Fruit fly (Drosophila melanogaster) whole organism, embryonic: ENCODE data around the gene CG10481.

ENCODE experiments used
- Atf-2 ChIP-seq: fragments of 200-800 bp; sonication (Bioruptor generic); optimal IDR thresholded peaks from 2 replicates; lab custom pipeline; 2016; ENCODE audit warnings: missing biosample characterization, missing genetic modification characterization
- Atf6 ChIP-seq: fragments of 200-800 bp; sonication (Bioruptor generic); IDR thresholded peaks from 2 replicates; pipeline ENCODE4 v1.3.6; 2022; ENCODE audit warnings: missing biosample characterization, missing genetic modification characterization
- CG10366 ChIP-seq: fragments of 200-800 bp; sonication (Bioruptor generic); IDR thresholded peaks from 2 replicates; pipeline ENCODE4 v1.3.6; 2022; ENCODE audit warnings: missing biosample characterization, missing genetic modification characterization
- CG11093 ChIP-seq: fragments of 200-800 bp; sonication (Bioruptor generic); IDR thresholded peaks from 3 replicates; pipeline ENCODE4 v1.3.6; 2022; ENCODE audit warnings: missing biosample characterization, missing genetic modification characterization
- CG11398 ChIP-seq: fragments of 200-800 bp; sonication (Bioruptor generic); optimal IDR thresholded peaks from 2 replicates; lab custom pipeline; 2016; ENCODE audit warnings: missing biosample characterization, missing genetic modification characterization
- CG11723 ChIP-seq: fragments of 200-800 bp; sonication (Bioruptor generic); optimal IDR thresholded peaks from 2 replicates; lab custom pipeline; 2017; ENCODE audit warnings: missing biosample characterization, mild to moderate bottlenecking, missing genetic modification characterization
- CG12391 ChIP-seq: fragments of 200-800 bp; sonication (Bioruptor generic); optimal IDR thresholded peaks from 3 replicates; lab custom pipeline; 2018; ENCODE audit warnings: missing biosample characterization, mild to moderate bottlenecking, missing genetic modification characterization, moderate library complexity
- CG15269 ChIP-seq: fragments of 200-800 bp; sonication (Bioruptor generic); optimal IDR thresholded peaks from 2 replicates; lab custom pipeline; 2018; ENCODE audit warnings: missing biosample characterization, mild to moderate bottlenecking, missing genetic modification characterization, moderate library complexity
- CG1529 ChIP-seq: fragments of 200-800 bp; sonication (Bioruptor generic); optimal IDR thresholded peaks from 3 replicates; lab custom pipeline; 2018; ENCODE audit warnings: missing biosample characterization, missing genetic modification characterization
- CG16815 ChIP-seq: fragments of 200-800 bp; sonication (Bioruptor generic); optimal IDR thresholded peaks from 3 replicates; lab custom pipeline; 2017; ENCODE audit warnings: missing biosample characterization, mild to moderate bottlenecking, missing genetic modification characterization
- CG17568 ChIP-seq: fragments of 200-800 bp; sonication (Bioruptor generic); optimal IDR thresholded peaks from 2 replicates; lab custom pipeline; 2018; ENCODE audit warnings: missing biosample characterization, mild to moderate bottlenecking, missing genetic modification characterization, moderate library complexity
- CG1792 ChIP-seq: fragments of 200-800 bp; sonication (Bioruptor generic); optimal IDR thresholded peaks from 2 replicates; lab custom pipeline; 2016; ENCODE audit warnings: missing biosample characterization, missing genetic modification characterization
- CG2120 ChIP-seq: fragments of 200-800 bp; sonication (Bioruptor generic); optimal IDR thresholded peaks from 3 replicates; lab custom pipeline; 2016; ENCODE audit warnings: missing biosample characterization, missing genetic modification characterization
- CG34224 ChIP-seq: fragments of 200-800 bp; sonication (Bioruptor generic); IDR thresholded peaks from 3 replicates; pipeline ENCODE4 v1.3.6; 2022; ENCODE audit warnings: missing biosample characterization, missing genetic modification characterization; ENCODE audit not compliant: partially characterized antibody
- CG3838 ChIP-seq: fragments of 200-800 bp; sonication (Bioruptor generic); optimal IDR thresholded peaks from 3 replicates; lab custom pipeline; 2016; ENCODE audit warnings: missing biosample characterization, missing genetic modification characterization
- CG4282 ChIP-seq: fragments of 200-800 bp; sonication (Bioruptor generic); optimal IDR thresholded peaks from 2 replicates; lab custom pipeline; 2016; ENCODE audit warnings: missing biosample characterization, missing genetic modification characterization
- CG4820 ChIP-seq: fragments of 200-800 bp; sonication (Bioruptor generic); optimal IDR thresholded peaks from 3 replicates; lab custom pipeline; 2016; ENCODE audit warnings: missing biosample characterization, missing genetic modification characterization
- CG5953 ChIP-seq: fragments of 200-800 bp; sonication (Bioruptor generic); IDR thresholded peaks from 2 replicates; pipeline ENCODE4 v1.3.6; 2022; ENCODE audit warnings: missing biosample characterization, missing genetic modification characterization
- CG6683 ChIP-seq: fragments of 200-800 bp; sonication (Bioruptor generic); optimal IDR thresholded peaks from 2 replicates; lab custom pipeline; 2017; ENCODE audit warnings: missing biosample characterization, mild to moderate bottlenecking, missing genetic modification characterization, missing genetic modification reagents
- CG6689 ChIP-seq: fragments of 200-800 bp; sonication (Bioruptor generic); IDR thresholded peaks from 2 replicates; pipeline ENCODE4 v1.3.6; 2022; ENCODE audit warnings: missing biosample characterization, missing genetic modification characterization
- CG9609 ChIP-seq: fragments of 200-800 bp; sonication (Bioruptor generic); optimal IDR thresholded peaks from 3 replicates; lab custom pipeline; 2016; ENCODE audit warnings: missing biosample characterization, missing genetic modification characterization
- CG9817 ChIP-seq: fragments of 200-800 bp; sonication (Bioruptor generic); optimal IDR thresholded peaks from 2 replicates; lab custom pipeline; 2018; ENCODE audit warnings: missing biosample characterization, mild to moderate bottlenecking, missing genetic modification characterization, moderate library complexity
- CG9932 ChIP-seq: fragments of 200-800 bp; sonication (Bioruptor generic); IDR thresholded peaks from 2 replicates; pipeline ENCODE4 v1.3.6; 2022; ENCODE audit warnings: missing biosample characterization, missing genetic modification characterization
- HLH54F ChIP-seq: fragments of 200-800 bp; sonication (Bioruptor generic); optimal IDR thresholded peaks from 3 replicates; lab custom pipeline; 2016; ENCODE audit warnings: missing biosample characterization, missing genetic modification characterization
- Hey ChIP-seq: fragments of 200-800 bp; sonication (Bioruptor generic); optimal IDR thresholded peaks from 3 replicates; lab custom pipeline; 2018; ENCODE audit warnings: missing biosample characterization, mild to moderate bottlenecking, missing genetic modification characterization
- Max ChIP-seq: fragments of 200-800 bp; sonication (Bioruptor generic); optimal IDR thresholded peaks from 2 replicates; lab custom pipeline; 2016; ENCODE audit warnings: missing biosample characterization, mild to moderate bottlenecking, missing genetic modification characterization
- Mes4 ChIP-seq: fragments of 200-800 bp; sonication (Bioruptor generic); optimal IDR thresholded peaks from 2 replicates; lab custom pipeline; 2016; ENCODE audit warnings: missing biosample characterization, missing genetic modification characterization
- Nf-YB ChIP-seq: fragments of 200-800 bp; sonication (Bioruptor generic); optimal IDR thresholded peaks from 3 replicates; lab custom pipeline; 2019; ENCODE audit warnings: missing biosample characterization, mild to moderate bottlenecking, missing genetic modification characterization, moderate library complexity
- Oli ChIP-seq: fragments of 200-800 bp; sonication (Bioruptor generic); optimal IDR thresholded peaks from 2 replicates; lab custom pipeline; 2018; ENCODE audit warnings: missing biosample characterization, mild to moderate bottlenecking, missing genetic modification characterization, moderate library complexity
- Opbp ChIP-seq: fragments of 200-800 bp; sonication (Bioruptor generic); IDR thresholded peaks from 3 replicates; pipeline ENCODE4 v1.3.6; 2022; ENCODE audit warnings: missing biosample characterization, missing genetic modification characterization; ENCODE audit not compliant: partially characterized antibody
- Poxn ChIP-seq: fragments of 200-800 bp; sonication (Bioruptor generic); IDR thresholded peaks from 2 replicates; pipeline ENCODE4 v1.3.6; 2022; ENCODE audit warnings: missing biosample characterization, missing genetic modification characterization
- Scr ChIP-seq: fragments of 200-800 bp; sonication (Bioruptor generic); IDR thresholded peaks from 2 replicates; pipeline ENCODE4 v1.3.6; 2022; ENCODE audit warnings: missing biosample characterization, missing genetic modification characterization; ENCODE audit not compliant: partially characterized antibody
- Sox100B ChIP-seq: fragments of 200-800 bp; sonication (Bioruptor generic); optimal IDR thresholded peaks from 3 replicates; lab custom pipeline; 2018; ENCODE audit warnings: missing biosample characterization, mild to moderate bottlenecking, missing genetic modification characterization
- br ChIP-seq: fragments of >200 bp; optimal IDR thresholded peaks from 2 replicates; lab custom pipeline; 2017
- chn ChIP-seq: fragments of 200-800 bp; sonication (Bioruptor generic); optimal IDR thresholded peaks from 2 replicates; lab custom pipeline; 2016; ENCODE audit warnings: missing biosample characterization, missing genetic modification characterization
- ci ChIP-seq: fragments of 200-800 bp; sonication (Bioruptor generic); IDR thresholded peaks from 3 replicates; pipeline ENCODE4 v1.3.6; 2022; ENCODE audit warnings: missing biosample characterization, missing genetic modification characterization
- dimm ChIP-seq: fragments of 200-800 bp; sonication (Bioruptor generic); IDR thresholded peaks from 2 replicates; pipeline ENCODE4 v1.3.6; 2022; ENCODE audit warnings: missing biosample characterization, missing genetic modification characterization
- dysf ChIP-seq: fragments of 200-800 bp; sonication (Bioruptor generic); IDR thresholded peaks from 3 replicates; pipeline ENCODE4 v1.3.6; 2022; ENCODE audit warnings: missing biosample characterization, missing genetic modification characterization
- fd64A ChIP-seq: fragments of 200-800 bp; sonication (Bioruptor generic); optimal IDR thresholded peaks from 3 replicates; lab custom pipeline; 2018; ENCODE audit warnings: missing biosample characterization, mild to moderate bottlenecking, missing genetic modification characterization
- grn ChIP-seq: fragments of 200-800 bp; sonication (Bioruptor generic); optimal IDR thresholded peaks from 3 replicates; lab custom pipeline; 2017; ENCODE audit warnings: missing biosample characterization, missing genetic modification characterization
- h ChIP-seq: fragments of >200 bp; optimal IDR thresholded peaks from 2 replicates; lab custom pipeline; 2017
- hbn ChIP-seq: fragments of 200-800 bp; sonication (Bioruptor generic); IDR thresholded peaks from 2 replicates; pipeline ENCODE4 v1.3.6; 2022; ENCODE audit warnings: missing biosample characterization, missing genetic modification characterization; ENCODE audit not compliant: partially characterized antibody
- nau ChIP-seq: fragments of 200-800 bp; sonication (Bioruptor generic); optimal IDR thresholded peaks from 3 replicates; lab custom pipeline; 2017; ENCODE audit warnings: missing biosample characterization, mild to moderate bottlenecking, missing genetic modification characterization, missing genetic modification reagents
- nom ChIP-seq: fragments of 200-800 bp; sonication (Bioruptor generic); optimal IDR thresholded peaks from 2 replicates; lab custom pipeline; 2017; ENCODE audit warnings: missing biosample characterization, missing genetic modification characterization, mild to moderate bottlenecking, moderate library complexity, missing genetic modification reagents
- pho ChIP-seq: fragments of 200-800 bp; sonication (Bioruptor generic); optimal IDR thresholded peaks from 2 replicates; lab custom pipeline; 2016; ENCODE audit warnings: missing biosample characterization, missing genetic modification characterization
- phol ChIP-seq: fragments of 200-800 bp; sonication (Bioruptor generic); optimal IDR thresholded peaks from 3 replicates; lab custom pipeline; 2018; ENCODE audit warnings: missing biosample characterization, mild to moderate bottlenecking, missing genetic modification characterization, moderate library complexity
- repo ChIP-seq: fragments of 200-800 bp; sonication (Bioruptor generic); optimal IDR thresholded peaks from 2 replicates; lab custom pipeline; 2016; ENCODE audit warnings: missing biosample characterization, missing genetic modification characterization
- run ChIP-seq: fragments of 200-800 bp; sonication (Bioruptor generic); optimal IDR thresholded peaks from 3 replicates; lab custom pipeline; 2018; ENCODE audit warnings: missing biosample characterization, mild to moderate bottlenecking, missing genetic modification characterization
- salm ChIP-seq: fragments of 200-800 bp; sonication (Bioruptor generic); optimal IDR thresholded peaks from 2 replicates; lab custom pipeline; 2018; ENCODE audit warnings: missing biosample characterization, mild to moderate bottlenecking, missing genetic modification characterization
- tgo ChIP-seq: fragments of 200-800 bp; sonication (Bioruptor generic); IDR thresholded peaks from 3 replicates; pipeline ENCODE4 v1.3.6; 2022; ENCODE audit warnings: missing biosample characterization, missing genetic modification characterization
- tio ChIP-seq: fragments of 200-800 bp; sonication (Bioruptor generic); optimal IDR thresholded peaks from 2 replicates; lab custom pipeline; 2017; ENCODE audit warnings: missing biosample characterization, missing genetic modification characterization, inconsistent platforms
- zfh1 ChIP-seq: fragments of 200-800 bp; sonication (Bioruptor generic); IDR thresholded peaks from 3 replicates; pipeline ENCODE4 v1.3.6; 2022; ENCODE audit warnings: missing biosample characterization, missing genetic modification characterization

Gene CG10481

dm6 chr2L:19930102-19930501 lies 37.8 kb upstream of the CG10481 start (continued):
- TF ChIP-seq nau (peak; percentile 33), CG3838 (GFP tag; lab: Kevin White, UChicago) (no peak), Poxn (GFP tag; lab: Robert Waterston, UW) (no peak), ci (GFP tag; lab: Robert Waterston, UW) (peak; percentile 56; the same call in 1 of the 3 replicates), CG2120 (GFP tag; lab: Kevin White, UChicago) (peak; percentile 47), HLH54F (no peak), Atf6 (GFP tag; lab: Robert Waterston, UW) (peak; percentile 48; the same call in 1 of the 2 replicates), chn (GFP tag; lab: Kevin White, UChicago) (peak; percentile 1), nom (GFP tag; lab: Kevin White, UChicago) (no peak), Scr (GFP tag; lab: Robert Waterston, UW) (no peak), salm (tag; lab: Kevin White, UChicago) (no peak), CG15269 (tag; lab: Kevin White, UChicago) (peak; percentile 58), tio (GFP tag; lab: Kevin White, UChicago) (peak; percentile 16), CG10366 (GFP tag; lab: Robert Waterston, UW) (peak; percentile 28; the same call in 1 of the 2 replicates), CG5953 (no peak), CG1529 (GFP tag; lab: Kevin White, UChicago) (no peak), CG11093 (GFP tag; lab: Robert Waterston, UW) (no peak), CG34224 (GFP tag; lab: Robert Waterston, UW) (no peak), Opbp (GFP tag; lab: Robert Waterston, UW) (no peak), CG4820 (GFP tag; lab: Kevin White, UChicago) (no peak), dysf (GFP tag; lab: Robert Waterston, UW) (peak; percentile 62), h (no peak), Mes4 (GFP tag; lab: Kevin White, UChicago) (no peak), CG16815 (GFP tag; lab: Kevin White, UChicago) (peak; percentile 15), CG9817 (tag; lab: Kevin White, UChicago) (peak; percentile 20), Hey (tag; lab: Kevin White, UChicago) (no peak), Sox100B (peak; percentile 43), CG1792 (no peak), tgo (GFP tag; lab: Robert Waterston, UW) (peak; percentile 26; the same call in 1 of the 3 replicates), CG17568 (GFP tag; lab: Kevin White, UChicago) (peak; percentile 22), Atf-2 (GFP tag; lab: Kevin White, UChicago) (no peak), repo (GFP tag; lab: Kevin White, UChicago) (no peak), Nf-YB (GFP tag; lab: Kevin White, UChicago) (no peak), pho (GFP tag; lab: Kevin White, UChicago) (no peak), run (tag; lab: Kevin White, UChicago) (no peak), fd64A (no peak), Max (no peak), Oli (tag; lab: Kevin White, UChicago) (peak; percentile 23), hbn (no peak), dimm (no peak), CG11723 (no peak), zfh1 (no peak), grn (GFP tag; lab: Kevin White, UChicago) (no peak), CG11398 (GFP tag; lab: Kevin White, UChicago) (no peak), br (lab: Kevin White, UChicago) (no peak), phol (peak; percentile 55), CG9609 (GFP tag; lab: Kevin White, UChicago) (no peak), CG6689 (GFP tag; lab: Robert Waterston, UW) (peak; percentile 65; the same call in 1 of the 2 replicates), CG6683 (GFP tag; lab: Kevin White, UChicago) (peak; percentile 34), CG4282 (no peak), CG9932 (GFP tag; lab: Robert Waterston, UW) (peak; percentile 16; the same call in 1 of the 2 replicates), CG12391 (tag; lab: Kevin White, UChicago) (peak; percentile 53)
